Worm (Caenorhabditis elegans): Measurements from ENCODE around the gene srbc-20.

The srbc-20 gene

DNA sequence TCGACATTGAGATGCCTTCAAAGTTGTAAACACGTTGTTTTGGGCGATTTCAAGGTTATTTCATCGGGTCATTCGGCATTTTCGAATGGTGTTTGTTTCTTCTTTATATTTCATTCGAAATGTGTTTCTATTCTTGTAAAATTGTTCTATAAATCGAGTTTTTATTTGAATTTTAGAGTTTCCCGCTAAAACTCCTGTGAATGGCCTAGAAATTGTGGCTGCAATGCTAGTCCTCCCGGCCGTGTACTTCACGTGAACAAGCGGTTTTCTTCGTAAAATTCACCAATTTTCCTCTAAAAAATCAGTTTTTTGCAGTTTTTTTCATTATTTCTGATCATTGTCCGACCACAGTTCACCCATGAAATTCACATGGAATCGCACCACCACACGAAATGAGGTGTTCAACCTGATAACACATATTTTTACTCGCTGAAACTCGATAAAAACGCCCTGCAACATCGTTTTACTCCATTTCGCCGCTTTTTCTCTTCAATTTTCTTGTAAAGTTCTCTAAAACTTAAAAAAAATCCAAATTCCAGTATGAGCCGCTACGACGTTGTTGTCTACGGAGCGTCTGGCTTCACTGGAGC is 19.8 kb upstream of the srbc-20 start, which contains the start of gene ldp-1 (continued):
- peak; percentile 70 for TF ChIP-seq F13H6.1 (tag; optimal IDR thresholded peaks at IDR 0.05)

DNA sequence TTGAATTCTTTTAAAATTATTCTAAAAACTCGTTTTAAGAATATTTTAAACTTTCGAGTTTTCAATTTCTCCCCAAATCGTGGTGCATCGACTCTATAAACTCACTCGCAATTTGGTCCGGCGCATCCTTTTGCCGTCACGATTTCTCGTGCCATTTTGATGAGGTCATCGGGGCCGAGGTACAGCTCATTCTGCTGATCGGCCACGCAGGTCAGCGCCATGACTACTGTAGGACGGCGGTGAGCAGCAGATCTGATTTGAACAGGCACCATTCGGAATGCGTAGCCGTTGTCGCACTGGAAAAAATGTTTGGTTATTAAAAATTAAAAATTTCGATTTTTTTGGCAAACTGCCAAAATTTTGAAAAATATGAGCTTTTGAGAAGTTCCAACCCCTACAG is 14.2 kb upstream of the srbc-20 start:
- no peak for TF ChIP-seq sma-3 (GFP tag; optimal IDR thresholded peaks at IDR 0.05)

DNA sequence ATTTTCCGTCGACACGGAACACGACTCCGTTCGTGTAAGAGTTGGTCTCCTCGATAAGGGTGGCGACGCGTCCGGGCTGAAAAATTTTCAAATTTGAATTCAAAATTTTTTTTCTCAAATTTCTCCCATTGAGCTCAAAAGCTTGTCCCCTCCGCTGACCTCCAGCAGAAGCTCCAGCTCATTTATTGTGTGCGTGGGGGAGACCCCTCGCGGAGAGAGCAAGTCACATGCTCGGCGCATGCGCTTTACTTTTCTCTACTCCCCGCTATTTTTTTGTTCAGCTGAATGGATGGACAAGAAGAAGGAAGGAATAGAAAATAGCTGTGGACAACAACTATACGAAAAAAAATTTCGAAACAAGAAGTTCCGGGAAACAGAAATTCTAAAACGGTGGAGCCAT is 13.4 kb upstream of the srbc-20 start:
- TF ChIP-seq sma-9 (GFP tag; optimal IDR thresholded peaks at IDR 0.05) (peak; percentile 93), sma-9 (tag; optimal IDR thresholded peaks at IDR 0.05) (no peak), sem-4 (tag; optimal IDR thresholded peaks at IDR 0.05) (peak; percentile 69), egl-27 (tag; optimal IDR thresholded peaks at IDR 0.05) (peak; percentile 11), nhr-11 (tag; optimal IDR thresholded peaks at IDR 0.05) (no peak), nhr-25 (tag; optimal IDR thresholded peaks at IDR 0.05) (no peak), C34F6.9 (tag; optimal IDR thresholded peaks at IDR 0.05) (peak; percentile 84), lsy-2 (tag; optimal IDR thresholded peaks at IDR 0.05) (peak in 1 of 2 experiments; percentile 68), lin-11 (tag; optimal IDR thresholded peaks at IDR 0.05) (peak; percentile 64), fos-1 (tag; optimal IDR thresholded peaks at IDR 0.05) (peak; percentile 9), nhr-21 (tag; optimal IDR thresholded peaks at IDR 0.05) (no peak), nhr-129 (tag; optimal IDR thresholded peaks at IDR 0.05) (peak; percentile 78), unc-55 (GFP tag; optimal IDR thresholded peaks at IDR 0.05) (peak; percentile 59), F13H6.1 (tag; optimal IDR thresholded peaks at IDR 0.05) (peak; percentile 87), ztf-4 (tag; optimal IDR thresholded peaks at IDR 0.05) (peak; percentile 29), mdl-1 (tag; optimal IDR thresholded peaks at IDR 0.05) (peak; percentile 58 to 86), nhr-12 (tag; optimal IDR thresholded peaks at IDR 0.05) (no peak), lin-13 (GFP tag; optimal IDR thresholded peaks at IDR 0.05) (peak; percentile 50), Y55F3AM.14 (GFP tag; optimal IDR thresholded peaks at IDR 0.05) (peak; percentile 78), zag-1 (tag; optimal IDR thresholded peaks at IDR 0.05) (peak; percentile 83), crh-2 (tag; optimal IDR thresholded peaks at IDR 0.05) (peak; percentile 62)

DNA sequence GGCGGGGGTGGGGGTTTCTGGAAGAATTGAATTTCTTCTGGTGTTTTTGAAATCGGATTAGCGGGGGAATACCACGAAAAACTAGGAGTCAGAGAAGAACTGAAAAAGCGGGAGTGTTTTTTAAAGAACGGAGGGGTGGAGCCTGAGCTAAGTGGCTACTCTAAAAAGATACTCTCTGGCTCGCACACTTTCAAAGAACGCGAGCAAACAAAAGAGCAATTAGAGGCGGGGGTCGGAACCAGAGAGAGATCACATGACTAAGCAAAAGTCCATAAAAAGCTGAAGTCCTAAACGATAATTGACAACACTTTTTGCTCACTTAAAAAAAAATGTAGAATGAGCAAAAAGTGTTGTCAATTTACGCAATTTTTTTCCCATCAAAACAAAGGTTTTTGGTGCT is 12.6 kb upstream of the srbc-20 start:
- no peak for TF ChIP-seq R02D3.7 (tag; optimal IDR thresholded peaks at IDR 0.05)
- peak; percentile 26 for TF ChIP-seq Y55F3AM.14 (GFP tag; optimal IDR thresholded peaks at IDR 0.05)
- TF ChIP-seq ztf-1 (GFP tag; conservative IDR thresholded peaks at IDR 0.05): no peak
- TF ChIP-seq nhr-6 (tag; optimal IDR thresholded peaks at IDR 0.05): no peak
- TF ChIP-seq mbf-1 (tag; optimal IDR thresholded peaks at IDR 0.05): no peak
- peak; percentile 43 for TF ChIP-seq sem-4 (tag; optimal IDR thresholded peaks at IDR 0.05)
- TF ChIP-seq F13H6.1 (tag; optimal IDR thresholded peaks at IDR 0.05): peak; percentile 53
- TF ChIP-seq lsy-2 (tag; optimal IDR thresholded peaks at IDR 0.05): peak in 1 of 2 experiments; percentile 23
- peak; percentile 52 for TF ChIP-seq sma-9 (GFP tag; optimal IDR thresholded peaks at IDR 0.05)
- no peak for TF ChIP-seq sma-9 (tag; optimal IDR thresholded peaks at IDR 0.05)

DNA sequence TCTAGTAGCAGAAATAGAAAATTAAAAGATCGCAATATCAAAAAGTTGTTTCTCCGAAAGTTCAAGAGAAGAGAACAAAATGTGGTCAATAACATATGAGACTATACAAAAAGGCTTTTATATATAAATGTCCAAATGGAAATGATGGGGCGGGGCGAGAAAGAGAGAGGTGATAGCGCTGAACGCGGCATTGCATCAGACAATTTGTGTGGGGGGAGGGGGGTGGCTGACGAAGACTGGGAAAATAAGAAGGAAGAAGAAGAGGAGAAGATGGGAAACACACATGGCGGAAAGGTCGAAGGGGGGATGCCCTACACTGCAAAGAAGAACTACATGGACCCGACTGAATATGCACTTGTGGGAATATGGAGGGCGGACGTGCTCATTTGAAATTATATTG is 11.6 kb upstream of the srbc-20 start:
- TF ChIP-seq nhr-25 (tag; optimal IDR thresholded peaks at IDR 0.05): peak; percentile 3
- no peak for TF ChIP-seq crh-2 (tag; optimal IDR thresholded peaks at IDR 0.05)
- peak; percentile 31 for TF ChIP-seq lin-11 (tag; optimal IDR thresholded peaks at IDR 0.05)
- TF ChIP-seq lin-39 (tag; optimal IDR thresholded peaks at IDR 0.05): no peak
- peak in 1 of 2 experiments; percentile 11 for TF ChIP-seq lsy-2 (tag; optimal IDR thresholded peaks at IDR 0.05)
- TF ChIP-seq mdl-1 (tag; optimal IDR thresholded peaks at IDR 0.05): peak; percentile 20 to 44
- TF ChIP-seq C34F6.9 (tag; optimal IDR thresholded peaks at IDR 0.05): peak; percentile 24
- peak; percentile 5 for TF ChIP-seq zag-1 (tag; optimal IDR thresholded peaks at IDR 0.05)
- no peak for TF ChIP-seq dmd-4 (tag; optimal IDR thresholded peaks at IDR 0.05)
- TF ChIP-seq sma-9 (GFP tag; optimal IDR thresholded peaks at IDR 0.05): peak; percentile 71
- no peak for TF ChIP-seq sma-9 (tag; optimal IDR thresholded peaks at IDR 0.05)
- TF ChIP-seq nhr-21 (tag; optimal IDR thresholded peaks at IDR 0.05): peak; percentile 25
- TF ChIP-seq nhr-23 (tag; optimal IDR thresholded peaks at IDR 0.05): no peak
- TF ChIP-seq ZK546.5 (tag; optimal IDR thresholded peaks at IDR 0.05): no peak
- no peak for TF ChIP-seq blmp-1 (tag; optimal IDR thresholded peaks at IDR 0.05; ENCODE audit: insufficient read depth)
- TF ChIP-seq ztf-11 (tag; optimal IDR thresholded peaks at IDR 0.05): no peak
- no peak for TF ChIP-seq nhr-77 (tag; optimal IDR thresholded peaks at IDR 0.05)
- TF ChIP-seq sma-3 (GFP tag; optimal IDR thresholded peaks at IDR 0.05): no peak
- TF ChIP-seq F13H6.1 (tag; optimal IDR thresholded peaks at IDR 0.05): peak; percentile 36
- TF ChIP-seq fos-1 (tag; optimal IDR thresholded peaks at IDR 0.05): peak; percentile 42
- TF ChIP-seq nhr-129 (tag; optimal IDR thresholded peaks at IDR 0.05): peak; percentile 87
- no peak for TF ChIP-seq R02D3.7 (tag; optimal IDR thresholded peaks at IDR 0.05)
